Fruit fly (Drosophila melanogaster): ENCODE data around the gene miple2.

DNA sequence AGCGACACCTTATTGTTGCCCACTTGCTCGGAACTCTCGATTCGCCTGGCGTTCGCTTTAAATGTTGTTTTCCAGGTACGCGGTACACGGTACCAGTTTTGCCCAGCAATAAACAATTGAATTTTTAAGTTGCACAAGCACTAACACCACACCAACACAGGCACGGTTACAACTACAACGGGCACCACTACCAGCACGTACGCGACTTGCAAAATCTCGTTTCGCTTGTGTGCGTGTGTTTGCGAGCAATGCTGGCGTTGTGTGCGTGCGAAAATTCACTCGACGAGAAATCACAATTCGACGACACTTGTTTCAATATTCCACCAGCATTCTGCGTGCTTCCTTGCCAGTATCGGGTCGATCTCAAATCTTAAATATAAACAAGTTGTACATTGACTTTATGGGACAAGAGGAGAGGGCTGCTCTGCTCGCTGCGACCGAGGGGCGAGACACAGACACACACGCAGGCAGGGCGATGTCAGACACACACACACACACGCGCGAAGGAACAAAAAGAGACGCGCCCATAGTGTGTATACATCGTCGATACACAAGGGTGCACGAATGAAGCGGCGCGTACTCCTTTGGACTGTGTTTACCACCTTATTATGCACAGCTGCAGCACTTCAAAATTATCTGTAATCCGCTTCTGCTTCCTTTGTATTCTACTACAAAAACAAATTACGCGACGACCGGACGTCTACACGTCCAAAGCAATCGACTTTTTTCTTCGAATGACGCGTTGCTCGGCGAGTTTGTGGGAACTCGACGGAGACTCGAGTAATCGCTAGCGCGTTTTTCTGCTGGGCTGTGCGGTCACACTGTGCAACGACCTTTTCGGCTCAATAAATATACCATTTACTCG lies 48.4 kb downstream of the miple2 start, which contains the start of gene fwd:
- TF ChIP-seq CG6854 (GFP tag; optimal IDR thresholded peaks at IDR 0.05) (peak; percentile 62), Blimp-1 (GFP tag; optimal IDR thresholded peaks at IDR 0.05) (no peak), CG34406 (GFP tag; optimal IDR thresholded peaks at IDR 0.05) (no peak), vri (GFP tag; optimal IDR thresholded peaks at IDR 0.05) (no peak), CG11294 (GFP tag; IDR thresholded peaks at IDR 0.05) (no peak), CG6163 (GFP tag; IDR thresholded peaks at IDR 0.05) (peak; percentile 30; the same call in 1 of the 3 replicates), OdsH (GFP tag; optimal IDR thresholded peaks at IDR 0.05) (no peak), Ets96B (tag; optimal IDR thresholded peaks at IDR 0.05) (no peak), acj6 (GFP tag; optimal IDR thresholded peaks at IDR 0.05) (no peak)
